Worm (Caenorhabditis elegans) whole organism, young adult: ENCODE data around the gene srg-69.

Experiments used
- B0019.2 ChIP-seq: fragments of 200-800 bp; sonication (Bioruptor generic); conservative IDR thresholded peaks from 2 replicates; pipeline ENCODE4 v1.3.6; 2022; ENCODE audit warnings: missing genetic modification reagents, missing genetic modification characterization, missing compliant biosample characterization
- F37B4.10 ChIP-seq: fragments of 200-800 bp; sonication (Bioruptor generic); IDR thresholded peaks from 2 replicates; pipeline ENCODE4 v1.3.6; 2022; ENCODE audit warnings: missing genetic modification characterization, missing compliant biosample characterization
- F49E8.2 ChIP-seq: sonication (generic microtip); optimal IDR thresholded peaks from 3 replicates; lab custom pipeline; 2017; ENCODE audit warnings: missing genetic modification characterization, mild to moderate bottlenecking, missing compliant biosample characterization, antibody characterized with exemption, moderate library complexity; ENCODE audit not compliant: insufficient read depth
- ets-4 ChIP-seq: fragments of 200-800 bp; sonication (Bioruptor generic); optimal IDR thresholded peaks from 2 replicates; lab custom pipeline; 2018; ENCODE audit warnings: mild to moderate bottlenecking, missing genetic modification characterization, missing compliant biosample characterization
- lir-1 ChIP-seq: fragments of 200-800 bp; sonication (Bioruptor generic); conservative IDR thresholded peaks from 2 replicates; pipeline ENCODE4 v1.3.6; 2022; ENCODE audit warnings: missing genetic modification reagents, missing genetic modification characterization, missing compliant biosample characterization
- lsy-27 ChIP-seq: sonication (generic microtip); optimal IDR thresholded peaks from 2 replicates; lab custom pipeline; 2017; ENCODE audit warnings: missing genetic modification characterization, mild to moderate bottlenecking, missing compliant biosample characterization, antibody characterized with exemption, missing genotype, borderline replicate concordance; ENCODE audit not compliant: insufficient read depth
- mel-28 ChIP-seq: sonication (generic microtip); optimal IDR thresholded peaks from 2 replicates; lab custom pipeline; 2016; ENCODE audit warnings: borderline replicate concordance, mild to moderate bottlenecking, missing genetic modification characterization, missing compliant biosample characterization
- mxl-1 ChIP-seq: sonication (generic microtip); optimal IDR thresholded peaks from 2 replicates; lab custom pipeline; 2016; ENCODE audit warnings: missing genetic modification characterization, missing compliant biosample characterization
- pha-4 ChIP-seq: fragments of 150-350 bp; sonication (generic microtip); optimal IDR thresholded peaks from 2 replicates; lab custom pipeline; 2014; ENCODE audit warnings: missing biosample characterization, missing genetic modification reagents, missing genetic modification characterization
- xnd-1 ChIP-seq: sonication (generic microtip); optimal IDR thresholded peaks from 2 replicates; lab custom pipeline; 2016; ENCODE audit warnings: missing genotype, missing genetic modification reagents, missing genetic modification characterization, missing compliant biosample characterization

- TF ChIP-seq pha-4 (tag; lab: Kevin White, UChicago) (no peak), mel-28 (tag; lab: Kevin White, UChicago) (no peak), mxl-1 (no peak), xnd-1 (tag; lab: Kevin White, UChicago) (no peak), B0019.2 (GFP tag; lab: Robert Waterston, UW) (no peak), lir-1 (GFP tag; lab: Robert Waterston, UW) (no peak), ets-4 (no peak), lsy-27 (tag; lab: Kevin White, UChicago) (no peak), F49E8.2 (tag; lab: Kevin White, UChicago) (no peak), F37B4.10 (GFP tag; lab: Robert Waterston, UW) (no peak)
These were observed 15.2 kb downstream of the srg-69 start, which contains the start of gene F09E5.12 for ce11 chrII:5370641-5371040.
